Fruit fly (Drosophila melanogaster) whole organism, embryonic: ENCODE measurements around the gene Mgstl.

Experiments
- Bdp1 ChIP-seq: fragments of 200-800 bp; sonication (Bioruptor generic); optimal IDR thresholded peaks from 3 replicates; lab custom pipeline; 2016; ENCODE audit warnings: missing biosample characterization, missing genetic modification characterization
- CG1024 ChIP-seq: fragments of 200-800 bp; sonication (Bioruptor generic); IDR thresholded peaks from 2 replicates; pipeline ENCODE4 v1.3.6; 2022; ENCODE audit warnings: missing biosample characterization, missing genetic modification characterization
- CG10431 ChIP-seq: fragments of 200-800 bp; sonication (Bioruptor generic); optimal IDR thresholded peaks from 3 replicates; lab custom pipeline; 2018; ENCODE audit warnings: missing biosample characterization, mild to moderate bottlenecking, missing genetic modification characterization
- CG10462 ChIP-seq: fragments of 200-800 bp; sonication (Bioruptor generic); optimal IDR thresholded peaks from 2 replicates; lab custom pipeline; 2016; ENCODE audit warnings: missing biosample characterization, missing genetic modification characterization
- CG12104 ChIP-seq: fragments of 200-800 bp; sonication (Bioruptor generic); optimal IDR thresholded peaks from 3 replicates; lab custom pipeline; 2016; ENCODE audit warnings: missing biosample characterization, missing genetic modification characterization
- CG15514 ChIP-seq: fragments of 200-800 bp; sonication (Bioruptor generic); optimal IDR thresholded peaks from 3 replicates; lab custom pipeline; 2017; ENCODE audit warnings: missing biosample characterization, missing genetic modification characterization, mild to moderate bottlenecking, moderate library complexity, missing genetic modification reagents
- CG1603 ChIP-seq: fragments of 200-800 bp; sonication (Bioruptor generic); optimal IDR thresholded peaks from 2 replicates; lab custom pipeline; 2019; ENCODE audit warnings: missing biosample characterization, mild to moderate bottlenecking, missing genetic modification characterization, moderate library complexity
- CG2116 ChIP-seq: fragments of 200-800 bp; sonication (Bioruptor generic); optimal IDR thresholded peaks from 3 replicates; lab custom pipeline; 2018; ENCODE audit warnings: missing biosample characterization, mild to moderate bottlenecking, missing genetic modification characterization
- CG3726 ChIP-seq: fragments of 200-800 bp; sonication (Bioruptor generic); IDR thresholded peaks from 3 replicates; pipeline ENCODE4, ENCODE4 v1.3.6; 2022; ENCODE audit warnings: missing biosample characterization, missing genetic modification characterization
- CG6683 ChIP-seq: fragments of 200-800 bp; sonication (Bioruptor generic); optimal IDR thresholded peaks from 2 replicates; lab custom pipeline; 2017; ENCODE audit warnings: missing biosample characterization, mild to moderate bottlenecking, missing genetic modification characterization, missing genetic modification reagents
- CG6854 ChIP-seq: fragments of 200-800 bp; sonication (Bioruptor generic); optimal IDR thresholded peaks from 3 replicates; lab custom pipeline; 2017; ENCODE audit warnings: missing biosample characterization, mild to moderate bottlenecking, missing genetic modification characterization
- Camta ChIP-seq: fragments of 200-800 bp; sonication (Bioruptor generic); optimal IDR thresholded peaks from 2 replicates; lab custom pipeline; 2016; ENCODE audit warnings: missing biosample characterization, missing genetic modification characterization
- Dp ChIP-seq: fragments of 200-800 bp; sonication (Bioruptor generic); optimal IDR thresholded peaks from 2 replicates; lab custom pipeline; 2018; ENCODE audit warnings: missing biosample characterization, mild to moderate bottlenecking, missing genetic modification characterization, moderate library complexity
- Dref ChIP-seq: fragments of 200-800 bp; sonication (Bioruptor generic); IDR thresholded peaks from 2 replicates; pipeline ENCODE4 v1.3.6; 2022; ENCODE audit warnings: missing biosample characterization, missing genetic modification characterization
- E2f2 ChIP-seq: fragments of 200-800 bp; sonication (Bioruptor generic); IDR thresholded peaks from 2 replicates; pipeline ENCODE4 v1.3.6; 2022; ENCODE audit warnings: missing biosample characterization, missing genetic modification characterization
- HLH3B ChIP-seq: fragments of 200-800 bp; sonication (Bioruptor generic); IDR thresholded peaks from 2 replicates; pipeline ENCODE4 v1.3.6; 2022; ENCODE audit warnings: missing biosample characterization, missing genetic modification characterization
- Lpt ChIP-seq: fragments of >200 bp; optimal IDR thresholded peaks from 2 replicates; lab custom pipeline; 2018; ENCODE audit warnings: missing biosample characterization, missing genetic modification characterization
- MBD-R2 ChIP-seq: fragments of 200-800 bp; sonication (Bioruptor generic); IDR thresholded peaks from 2 replicates; pipeline ENCODE4 v1.3.6; 2022; ENCODE audit warnings: missing biosample characterization, missing genetic modification characterization
- Mad ChIP-seq: fragments of 200-800 bp; sonication (Bioruptor generic); optimal IDR thresholded peaks from 2 replicates; lab custom pipeline; 2016; ENCODE audit warnings: missing biosample characterization, missing genetic modification characterization
- Mes4 ChIP-seq: fragments of 200-800 bp; sonication (Bioruptor generic); optimal IDR thresholded peaks from 2 replicates; lab custom pipeline; 2016; ENCODE audit warnings: missing biosample characterization, missing genetic modification characterization
- Mrtf ChIP-seq: fragments of 200-800 bp; sonication (Bioruptor generic); IDR thresholded peaks from 3 replicates; pipeline ENCODE4 v1.3.6; 2022; ENCODE audit warnings: missing biosample characterization, missing genetic modification characterization
- NK7.1 ChIP-seq: fragments of 200-800 bp; sonication (Bioruptor generic); optimal IDR thresholded peaks from 3 replicates; lab custom pipeline; 2016; ENCODE audit warnings: missing biosample characterization, missing genetic modification characterization
- Ravus ChIP-seq: fragments of 200-800 bp; sonication (Bioruptor generic); IDR thresholded peaks from 2 replicates; pipeline ENCODE4 v1.3.6; 2022; ENCODE audit warnings: missing biosample characterization, missing genetic modification characterization
- Six4 ChIP-seq: fragments of 200-800 bp; sonication (Bioruptor generic); optimal IDR thresholded peaks from 2 replicates; lab custom pipeline; 2016; ENCODE audit warnings: missing biosample characterization, missing genetic modification characterization
- Spps ChIP-seq: fragments of 200-800 bp; sonication (Bioruptor generic); optimal IDR thresholded peaks from 2 replicates; lab custom pipeline; 2018; ENCODE audit warnings: missing biosample characterization, mild to moderate bottlenecking, missing genetic modification characterization
- TFAM ChIP-seq: fragments of 200-800 bp; sonication (Bioruptor generic); optimal IDR thresholded peaks from 2 replicates; lab custom pipeline; 2017; ENCODE audit warnings: missing biosample characterization, missing genetic modification characterization, inconsistent platforms
- Trl ChIP-seq, 3 experiments: fragments of >200 bp in 2 of 3; fragments of 200-800 bp in 1 of 3; sonication (Bioruptor generic) in 1 of 3; optimal IDR thresholded peaks; 2 replicates in 1 of 3; 3 replicates in 2 of 3; lab custom pipeline; 2016 to 2017; ENCODE audit warnings: missing biosample characterization in 1 of 3, missing genetic modification characterization in 1 of 3
- bbx ChIP-seq: fragments of 200-800 bp; sonication (Bioruptor generic); IDR thresholded peaks from 2 replicates; pipeline ENCODE4 v1.3.6; 2022; ENCODE audit warnings: missing biosample characterization, missing genetic modification characterization; ENCODE audit not compliant: partially characterized antibody
- bigmax ChIP-seq: fragments of 200-800 bp; sonication (Bioruptor generic); optimal IDR thresholded peaks from 2 replicates; lab custom pipeline; 2018; ENCODE audit warnings: missing biosample characterization, mild to moderate bottlenecking, missing genetic modification characterization
- btn ChIP-seq: fragments of 200-800 bp; sonication (Bioruptor generic); optimal IDR thresholded peaks from 2 replicates; lab custom pipeline; 2016; ENCODE audit warnings: missing biosample characterization, missing genetic modification characterization
- cad ChIP-seq: fragments of >200 bp; optimal IDR thresholded peaks from 2 replicates; lab custom pipeline; 2017; ENCODE audit warnings: missing biosample characterization, missing genetic modification characterization
- cato ChIP-seq: fragments of 200-800 bp; sonication (Bioruptor generic); optimal IDR thresholded peaks from 2 replicates; lab custom pipeline; 2016; ENCODE audit warnings: missing biosample characterization, missing genetic modification characterization, borderline replicate concordance
- chm ChIP-seq: fragments of 200-800 bp; sonication (Bioruptor generic); IDR thresholded peaks from 2 replicates; pipeline ENCODE4 v1.3.6; 2022; ENCODE audit warnings: missing biosample characterization, missing genetic modification characterization
- corto ChIP-seq: fragments of 200-800 bp; sonication (Bioruptor generic); optimal IDR thresholded peaks from 2 replicates; lab custom pipeline; 2016; ENCODE audit warnings: missing biosample characterization, mild to moderate bottlenecking, missing genetic modification characterization, moderate library complexity
- crol ChIP-seq: fragments of 200-800 bp; sonication (Bioruptor generic); IDR thresholded peaks from 2 replicates; pipeline ENCODE4 v1.3.6; 2022; ENCODE audit warnings: missing biosample characterization, missing genetic modification characterization
- gro ChIP-seq: fragments of 200-800 bp; sonication (Bioruptor generic); optimal IDR thresholded peaks from 2 replicates; lab custom pipeline; 2016; ENCODE audit warnings: missing biosample characterization, missing genetic modification characterization
- ind ChIP-seq: fragments of 200-800 bp; sonication (Bioruptor generic); optimal IDR thresholded peaks from 3 replicates; lab custom pipeline; 2016; ENCODE audit warnings: missing biosample characterization, missing genetic modification characterization
- insv ChIP-seq, 2 experiments: fragments of 200-800 bp; sonication (Bioruptor generic); optimal IDR thresholded peaks; 3 replicates each; lab custom pipeline; 2016 to 2018; ENCODE audit warnings: missing biosample characterization in 2 of 2, missing genetic modification characterization in 2 of 2
- lov ChIP-seq, 2 experiments: fragments of 200-800 bp in 1 of 2; fragments of >200 bp in 1 of 2; sonication (Bioruptor generic) in 1 of 2; IDR thresholded peaks in 1 of 2; optimal IDR thresholded peaks in 1 of 2; 2 replicates in 1 of 2; 3 replicates in 1 of 2; pipeline versions ENCODE4 v1.3.6 to Lab custom; 2017 to 2022; ENCODE audit warnings: missing biosample characterization in 1 of 2, missing genetic modification characterization in 1 of 2
- org-1 ChIP-seq: fragments of 200-800 bp; sonication (Bioruptor generic); optimal IDR thresholded peaks from 2 replicates; lab custom pipeline; 2017; ENCODE audit warnings: missing biosample characterization, missing genetic modification characterization
- pfk ChIP-seq: fragments of 200-800 bp; sonication (Bioruptor generic); optimal IDR thresholded peaks from 2 replicates; lab custom pipeline; 2018; ENCODE audit warnings: missing biosample characterization, mild to moderate bottlenecking, missing genetic modification characterization, moderate library complexity
- row ChIP-seq: fragments of 200-800 bp; sonication (Bioruptor generic); IDR thresholded peaks from 3 replicates; pipeline ENCODE4 v1.3.6; 2022; ENCODE audit warnings: missing biosample characterization, missing genetic modification characterization
- sc ChIP-seq, 3 experiments: fragments of >200 bp in 2 of 3; fragments of 200-800 bp in 1 of 3; sonication (Bioruptor generic) in 1 of 3; optimal IDR thresholded peaks; 2 replicates in 2 of 3; 3 replicates in 1 of 3; lab custom pipeline; 2017; ENCODE audit warnings: mild to moderate bottlenecking in 1 of 3, missing biosample characterization in 1 of 3, missing genetic modification characterization in 1 of 3, missing genetic modification reagents in 1 of 3
- sens ChIP-seq: fragments of 200-800 bp; sonication (Bioruptor generic); peaks from one replicate; lab custom pipeline; 2016; ENCODE audit warnings: missing biosample characterization, missing genetic modification characterization
- sr ChIP-seq: fragments of 200-800 bp; sonication (Bioruptor generic); IDR thresholded peaks from 3 replicates; pipeline ENCODE4 v1.3.6; 2022; ENCODE audit warnings: missing biosample characterization, missing genetic modification characterization
- ssp ChIP-seq: fragments of 200-800 bp; sonication (Bioruptor generic); IDR thresholded peaks from 2 replicates; pipeline ENCODE4 v1.3.6; 2022; ENCODE audit warnings: missing biosample characterization, missing genetic modification characterization
- sug ChIP-seq: fragments of 200-800 bp; optimal IDR thresholded peaks from 2 replicates; lab custom pipeline; 2019; ENCODE audit warnings: missing biosample characterization, mild to moderate bottlenecking, missing genetic modification characterization, moderate library complexity
- twi ChIP-seq: fragments of 200-800 bp; optimal IDR thresholded peaks from 2 replicates; lab custom pipeline; 2019; ENCODE audit warnings: missing biosample characterization, mild to moderate bottlenecking, missing genetic modification characterization, moderate library complexity
- zfh2 ChIP-seq: fragments of 200-800 bp; sonication (Bioruptor generic); optimal IDR thresholded peaks from 2 replicates; lab custom pipeline; 2016; ENCODE audit warnings: missing biosample characterization, missing genetic modification characterization

The Mgstl gene

DNA sequence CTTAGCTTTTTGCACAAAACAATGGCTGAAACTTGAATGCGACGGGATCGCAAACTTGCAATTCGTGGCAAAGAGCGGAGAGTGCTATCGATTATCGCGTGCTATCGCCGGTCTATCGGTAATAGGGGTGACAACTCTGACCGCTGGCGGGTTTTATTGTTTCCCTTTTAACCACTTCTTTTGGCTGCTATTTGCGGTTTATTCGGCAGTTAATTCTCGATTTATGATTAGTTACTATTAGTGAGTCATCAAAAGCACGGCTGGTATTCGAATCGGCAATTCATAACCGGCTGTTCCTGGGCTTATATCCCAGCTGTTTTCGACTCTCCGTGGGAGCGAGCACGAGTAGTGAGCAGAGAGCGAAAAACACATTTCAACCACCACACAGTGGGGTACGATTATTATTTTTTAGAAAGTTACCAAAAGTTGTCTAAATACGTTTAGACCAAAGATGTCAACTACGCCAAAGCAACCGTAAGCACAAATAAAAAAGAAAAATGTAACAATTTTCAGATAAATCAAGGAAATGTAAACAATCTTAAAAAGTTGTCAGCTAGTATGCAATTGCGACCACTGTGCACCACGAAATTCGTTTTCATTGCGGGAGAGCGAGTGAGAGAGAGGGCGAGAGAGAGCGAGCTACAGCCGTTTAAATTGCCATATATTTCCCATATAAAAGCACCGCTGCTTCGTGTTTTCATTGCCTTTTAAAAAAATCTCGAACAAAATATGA lies 12.1 kb downstream of the Mgstl start, which contains the start of the genes Stt3A and bves (continued):
- TF ChIP-seq bbx (GFP tag; lab: Robert Waterston, UW) (peak; percentile 32; the same call in 1 of the 2 replicates), CG1024 (GFP tag; lab: Robert Waterston, UW) (peak; percentile 94), cad (GFP tag; lab: Kevin White, UChicago) (no peak), ssp (GFP tag; lab: Robert Waterston, UW) (peak; percentile 86), HLH3B (GFP tag; lab: Robert Waterston, UW) (peak; percentile 98), sr (GFP tag; lab: Robert Waterston, UW) (peak; percentile 92), Mad (GFP tag; lab: Kevin White, UChicago) (peak; percentile 99), NK7.1 (GFP tag; lab: Kevin White, UChicago) (peak; percentile 97), zfh2 (GFP tag; lab: Kevin White, UChicago) (peak; percentile 97), insv (GFP tag; optimal IDR thresholded peaks at IDR 0.05; lab: Kevin White, UChicago) (peak; percentile 77 to 79), Trl (optimal IDR thresholded peaks at IDR 0.05; lab: Kevin White, UChicago) (peak; percentile 81 to 98), Trl (GFP tag; optimal IDR thresholded peaks at IDR 0.05; lab: Kevin White, UChicago) (peak; percentile 99), Spps (peak; percentile 98), chm (GFP tag; lab: Robert Waterston, UW) (peak; percentile 99), Lpt (GFP tag; lab: Kevin White, UChicago) (no peak), sc (optimal IDR thresholded peaks at IDR 0.05; lab: Kevin White, UChicago) (no peak), sc (GFP tag; optimal IDR thresholded peaks at IDR 0.05; lab: Kevin White, UChicago) (peak; percentile 97), crol (peak; percentile 64), bigmax (GFP tag; lab: Kevin White, UChicago) (peak; percentile 75), CG10462 (GFP tag; lab: Kevin White, UChicago) (peak; percentile 97), lov (optimal IDR thresholded peaks at IDR 0.05; lab: Kevin White, UChicago) (no peak), lov (GFP tag; IDR thresholded peaks at IDR 0.05; lab: Robert Waterston, UW) (peak; percentile 97), Dp (GFP tag; lab: Kevin White, UChicago) (peak; percentile 30), CG10431 (peak; percentile 93), CG15514 (GFP tag; lab: Kevin White, UChicago) (peak; percentile 94), ind (GFP tag; lab: Kevin White, UChicago) (peak; percentile 97), CG12104 (GFP tag; lab: Kevin White, UChicago) (peak; percentile 94), sens (GFP tag; lab: Kevin White, UChicago) (peak; percentile 100), row (GFP tag; lab: Robert Waterston, UW) (peak; percentile 99), TFAM (GFP tag; lab: Kevin White, UChicago) (peak; percentile 94), twi (tag; lab: Kevin White, UChicago) (peak; percentile 93), gro (peak; percentile 99), MBD-R2 (GFP tag; lab: Robert Waterston, UW) (peak; percentile 94), E2f2 (GFP tag; lab: Robert Waterston, UW) (peak; percentile 89), CG3726 (GFP tag; lab: Robert Waterston, UW) (peak; percentile 95), Mrtf (GFP tag; lab: Robert Waterston, UW) (peak; percentile 96), CG6683 (peak; percentile 97), Ravus (GFP tag; lab: Robert Waterston, UW) (peak; percentile 89), corto (GFP tag; lab: Kevin White, UChicago) (peak; percentile 97), Six4 (peak; percentile 98), btn (GFP tag; lab: Kevin White, UChicago) (peak; percentile 97), CG1603 (tag; lab: Kevin White, UChicago) (peak; percentile 94), org-1 (GFP tag; lab: Kevin White, UChicago) (peak; percentile 99), pfk (peak; percentile 65), Bdp1 (GFP tag; lab: Kevin White, UChicago) (peak; percentile 95), Mes4 (peak; percentile 98), sug (tag; lab: Kevin White, UChicago) (peak; percentile 94), cato (GFP tag; lab: Kevin White, UChicago) (peak; percentile 97), CG6854 (GFP tag; lab: Kevin White, UChicago) (peak; percentile 98), Camta (peak; percentile 98), Dref (GFP tag; lab: Robert Waterston, UW) (peak; percentile 67), CG2116 (peak; percentile 82)
